Fruit fly (Drosophila melanogaster): ENCODE measurements around the gene CG33669.

The CG33669 gene

dm6 chrX:6366357-6366691, 33.6 kb downstream of the CG33669 start:
- peak; percentile 86 for TF ChIP-seq CG32264 (GFP tag; optimal IDR thresholded peaks at IDR 0.05)
- peak; percentile 93 for TF ChIP-seq Sp1 (GFP tag; optimal IDR thresholded peaks at IDR 0.05)
- no peak for TF ChIP-seq Hr78 (GFP tag; optimal IDR thresholded peaks at IDR 0.05)
- no peak for TF ChIP-seq N (GFP tag; optimal IDR thresholded peaks at IDR 0.05)
- TF ChIP-seq dl (GFP tag; optimal IDR thresholded peaks at IDR 0.05; ENCODE audit: insufficient read depth in 1 of 2, partially characterized antibody in 2 of 2), result no peak
- no peak for TF ChIP-seq lola (GFP tag; optimal IDR thresholded peaks at IDR 0.05)
- peak; percentile 80 for TF ChIP-seq Jra (GFP tag; optimal IDR thresholded peaks at IDR 0.05)
- TF ChIP-seq ey (GFP tag; optimal IDR thresholded peaks at IDR 0.05), result peak; percentile 95
- TF ChIP-seq fru (GFP tag; optimal IDR thresholded peaks at IDR 0.05), result peak; percentile 94
- no peak for TF ChIP-seq Abd-B (GFP tag; optimal IDR thresholded peaks at IDR 0.05)
- TF ChIP-seq tai (GFP tag; optimal IDR thresholded peaks at IDR 0.05), result no peak
- no peak for TF ChIP-seq Vsx2 (GFP tag; optimal IDR thresholded peaks at IDR 0.05; ENCODE audit: partially characterized antibody)
- no peak for TF ChIP-seq usp (GFP tag; optimal IDR thresholded peaks at IDR 0.05)
- peak; percentile 83 for TF ChIP-seq psq (GFP tag; optimal IDR thresholded peaks at IDR 0.05)
- peak; percentile 95 for TF ChIP-seq h (GFP tag; optimal IDR thresholded peaks at IDR 0.05)
- no peak for TF ChIP-seq Rel (GFP tag; optimal IDR thresholded peaks at IDR 0.05)
- peak; percentile 89 for TF ChIP-seq Rel (tag; optimal IDR thresholded peaks at IDR 0.05)
- TF ChIP-seq Hnf4 (GFP tag; optimal IDR thresholded peaks at IDR 0.05), result peak; percentile 95
- peak; percentile 96 for TF ChIP-seq HLH106 (tag; optimal IDR thresholded peaks at IDR 0.05)
- TF ChIP-seq dsf (GFP tag; optimal IDR thresholded peaks at IDR 0.05; ENCODE audit: borderline replicate concordance), result peak; percentile 61
- no peak for TF ChIP-seq Dfd (GFP tag; optimal IDR thresholded peaks at IDR 0.05)
- TF ChIP-seq sage (GFP tag; optimal IDR thresholded peaks at IDR 0.05), result peak; percentile 93
- no peak for TF ChIP-seq Dif (GFP tag; optimal IDR thresholded peaks at IDR 0.05; ENCODE audit: partially characterized antibody)
- TF ChIP-seq jim (GFP tag; optimal IDR thresholded peaks at IDR 0.05), result peak; percentile 67
- peak; percentile 93 for TF ChIP-seq CG9705 (GFP tag; optimal IDR thresholded peaks at IDR 0.05)
- peak; percentile 81 to 97 for TF ChIP-seq foxo (GFP tag; optimal IDR thresholded peaks at IDR 0.05)
- TF ChIP-seq GATAd (GFP tag; optimal IDR thresholded peaks at IDR 0.05), result peak; percentile 66
- TF ChIP-seq Hr83 (GFP tag; optimal IDR thresholded peaks at IDR 0.05; ENCODE audit: poor library complexity, severe bottlenecking), result peak; percentile 94
- TF ChIP-seq OdsH (GFP tag; optimal IDR thresholded peaks at IDR 0.05), result peak; percentile 92
- no peak for TF ChIP-seq pan (optimal IDR thresholded peaks at IDR 0.05)
- peak; percentile 87 for TF ChIP-seq dmrt93B (GFP tag; optimal IDR thresholded peaks at IDR 0.05)
- TF ChIP-seq rgr (GFP tag; optimal IDR thresholded peaks at IDR 0.05), result peak; percentile 95
- TF ChIP-seq br (GFP tag; optimal IDR thresholded peaks at IDR 0.05), result peak; percentile 93
- TF ChIP-seq CrebA (GFP tag; optimal IDR thresholded peaks at IDR 0.05; ENCODE audit: borderline replicate concordance), result no peak
- TF ChIP-seq brk (GFP tag; optimal IDR thresholded peaks at IDR 0.05), result no peak
- peak; percentile 86 for TF ChIP-seq woc (GFP tag; optimal IDR thresholded peaks at IDR 0.05)
- no peak for TF ChIP-seq Myc (optimal IDR thresholded peaks at IDR 0.05)
- TF ChIP-seq sv (GFP tag; optimal IDR thresholded peaks at IDR 0.05), result peak; percentile 53
- TF ChIP-seq Mio (GFP tag; optimal IDR thresholded peaks at IDR 0.05), result peak; percentile 82

dm6 chrX:6365632-6366356, 34.1 kb downstream of the CG33669 start, which contains the start of the genes swa and Marf:
Gene swa (minus strand): TSS chrX:6365708.
Gene Marf (plus strand): TSS chrX:6365949.
- TF ChIP-seq dl (GFP tag; optimal IDR thresholded peaks at IDR 0.05; ENCODE audit: insufficient read depth in 1 of 2, partially characterized antibody in 2 of 2), result no peak
- TF ChIP-seq pan (optimal IDR thresholded peaks at IDR 0.05), result no peak
- no peak for TF ChIP-seq dsf (GFP tag; optimal IDR thresholded peaks at IDR 0.05; ENCODE audit: borderline replicate concordance)
- TF ChIP-seq psq (GFP tag; optimal IDR thresholded peaks at IDR 0.05), result no peak
- TF ChIP-seq HLH106 (tag; optimal IDR thresholded peaks at IDR 0.05), result no peak
- TF ChIP-seq Hnf4 (GFP tag; optimal IDR thresholded peaks at IDR 0.05), result no peak
- TF ChIP-seq GATAd (GFP tag; optimal IDR thresholded peaks at IDR 0.05), result no peak
- TF ChIP-seq lola (GFP tag; optimal IDR thresholded peaks at IDR 0.05), result no peak
- TF ChIP-seq Myc (optimal IDR thresholded peaks at IDR 0.05), result no peak
- TF ChIP-seq Rel (GFP tag; optimal IDR thresholded peaks at IDR 0.05), result no peak
- TF ChIP-seq Rel (tag; optimal IDR thresholded peaks at IDR 0.05), result no peak
- no peak for TF ChIP-seq CG9705 (GFP tag; optimal IDR thresholded peaks at IDR 0.05)
- TF ChIP-seq dmrt93B (GFP tag; optimal IDR thresholded peaks at IDR 0.05), result no peak
- TF ChIP-seq Dif (GFP tag; optimal IDR thresholded peaks at IDR 0.05; ENCODE audit: partially characterized antibody), result no peak
- TF ChIP-seq Jra (GFP tag; optimal IDR thresholded peaks at IDR 0.05), result no peak
